Worm (Caenorhabditis elegans) whole organism, L2 larva: ENCODE measurements around the gene srh-268.

Experiments used
- elt-1 ChIP-seq: fragments of 150-350 bp; optimal IDR thresholded peaks from 2 replicates; lab custom pipeline; 2014; ENCODE audit warnings: missing biosample characterization, missing genetic modification characterization
- fos-1 ChIP-seq: fragments of 150-350 bp; optimal IDR thresholded peaks from 2 replicates; lab custom pipeline; 2014; ENCODE audit warnings: missing biosample characterization, missing genetic modification characterization
- nhr-23 ChIP-seq: fragments of 150-350 bp; optimal IDR thresholded peaks from 2 replicates; lab custom pipeline; 2014; ENCODE audit warnings: missing biosample characterization, missing genetic modification reagents, missing genetic modification characterization

ce11 chrV:7506207-7506606 is 32.9 kb upstream of the srh-268 start:
- TF ChIP-seq nhr-23 (tag; lab: Kevin White, UChicago) (no peak), elt-1 (tag; lab: Kevin White, UChicago) (no peak), fos-1 (no peak)
